Worm (Caenorhabditis elegans): ENCODE data around the gene irg-8.

Gene irg-8

DNA sequence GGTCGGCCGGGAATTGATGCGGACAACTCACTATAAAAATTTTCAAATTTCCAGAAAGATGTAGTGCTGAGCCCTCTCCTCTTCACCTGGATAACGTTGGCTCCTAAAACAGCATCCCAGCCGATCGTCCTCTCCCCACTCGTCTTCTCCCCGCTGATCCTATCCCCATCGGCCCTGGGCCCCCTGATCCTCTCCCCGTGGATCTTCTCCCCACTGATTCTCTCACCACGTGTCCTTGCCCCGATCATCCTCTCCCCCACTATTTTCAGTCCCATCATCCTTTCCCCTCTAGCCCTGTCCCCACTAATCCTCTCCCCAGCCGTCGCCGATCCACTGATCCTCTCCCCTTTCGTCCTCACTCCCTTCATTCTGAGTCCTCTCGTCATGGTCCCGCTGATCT lies 44.3 kb downstream of the irg-8 start:
- TF ChIP-seq unc-42 (tag; optimal IDR thresholded peaks at IDR 0.05) (no peak), tbx-7 (tag; optimal IDR thresholded peaks at IDR 0.05) (no peak), ceh-6 (GFP tag; optimal IDR thresholded peaks at IDR 0.05) (no peak), fkh-10 (GFP tag; optimal IDR thresholded peaks at IDR 0.05) (no peak), T23F11.4 (GFP tag; optimal IDR thresholded peaks at IDR 0.05) (no peak), pax-1 (tag; optimal IDR thresholded peaks at IDR 0.05) (no peak), pha-2 (tag; optimal IDR thresholded peaks at IDR 0.05) (no peak), ref-2 (tag; optimal IDR thresholded peaks at IDR 0.05) (no peak), nfya-1 (tag; optimal IDR thresholded peaks at IDR 0.05) (no peak), gmeb-2 (tag; optimal IDR thresholded peaks at IDR 0.05) (no peak), F13H6.1 (tag; optimal IDR thresholded peaks at IDR 0.05) (no peak), npax-4 (tag; optimal IDR thresholded peaks at IDR 0.05) (no peak), sox-4 (tag; optimal IDR thresholded peaks at IDR 0.05) (no peak), ceh-48 (tag; optimal IDR thresholded peaks at IDR 0.05) (no peak), ceh-34 (tag; optimal IDR thresholded peaks at IDR 0.05) (no peak), lim-6 (tag; optimal IDR thresholded peaks at IDR 0.05) (no peak), sox-2 (GFP tag; IDR thresholded peaks at IDR 0.05) (no peak), pha-4 (tag; optimal IDR thresholded peaks at IDR 0.05) (no peak), fax-1 (tag; optimal IDR thresholded peaks at IDR 0.05) (no peak), dve-1 (tag; optimal IDR thresholded peaks at IDR 0.05) (no peak)

DNA sequence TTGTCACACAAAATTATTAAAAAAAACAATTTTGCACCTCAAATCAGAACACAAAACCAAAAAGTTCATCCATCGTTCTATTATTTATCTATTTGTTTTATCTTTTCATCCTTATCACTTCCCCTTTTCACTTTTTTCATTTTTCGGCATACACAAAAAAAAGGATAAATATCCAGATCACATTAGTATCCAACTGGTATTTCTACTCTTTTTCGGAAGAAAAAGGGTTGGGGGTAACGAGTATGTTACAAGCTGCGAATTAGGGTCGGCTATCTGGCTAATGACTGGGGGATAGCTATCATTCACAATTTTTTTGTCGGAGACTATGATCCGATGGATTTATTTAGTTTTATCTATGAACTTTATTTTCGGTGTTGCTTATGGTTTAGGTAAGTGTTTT lies 47.5 kb downstream of the irg-8 start, which contains the start of gene mltn-7:
Gene mltn-7 (plus strand): TSS at position 301 of the 400 bp plus-strand sequence.
- TF ChIP-seq hlh-30 (tag; optimal IDR thresholded peaks at IDR 0.05; ENCODE audit: insufficient read depth) (no peak), tbx-2 (tag; optimal IDR thresholded peaks at IDR 0.05) (no peak), ceh-18 (tag; optimal IDR thresholded peaks at IDR 0.05) (no peak), fax-1 (tag; optimal IDR thresholded peaks at IDR 0.05) (no peak), F13H6.1 (tag; optimal IDR thresholded peaks at IDR 0.05) (no peak), nfya-1 (tag; optimal IDR thresholded peaks at IDR 0.05) (no peak), mec-3 (tag; optimal IDR thresholded peaks at IDR 0.05; ENCODE audit: borderline replicate concordance) (no peak), unc-55 (GFP tag; optimal IDR thresholded peaks at IDR 0.05) (no peak), pqm-1 (tag; optimal IDR thresholded peaks at IDR 0.05) (no peak), C08G9.2 (tag; optimal IDR thresholded peaks at IDR 0.05) (no peak), hlh-6 (tag; optimal IDR thresholded peaks at IDR 0.05) (no peak), zip-5 (tag; optimal IDR thresholded peaks at IDR 0.05) (no peak)
